Fruit fly (Drosophila melanogaster) Kc167 (cell line): ENCODE data around the gene CG12728.

Experiments
- Myc ChIP-seq: fragments of >200 bp; optimal IDR thresholded peaks from 2 replicates; lab custom pipeline; 2017; ENCODE audit warnings: missing external identifiers
- insv ChIP-seq: fragments of >200 bp; optimal IDR thresholded peaks from 3 replicates; lab custom pipeline; 2018; ENCODE audit warnings: missing external identifiers
- psq ChIP-seq: fragments of >200 bp; optimal IDR thresholded peaks from 2 replicates; lab custom pipeline; 2017; ENCODE audit warnings: missing external identifiers

DNA sequence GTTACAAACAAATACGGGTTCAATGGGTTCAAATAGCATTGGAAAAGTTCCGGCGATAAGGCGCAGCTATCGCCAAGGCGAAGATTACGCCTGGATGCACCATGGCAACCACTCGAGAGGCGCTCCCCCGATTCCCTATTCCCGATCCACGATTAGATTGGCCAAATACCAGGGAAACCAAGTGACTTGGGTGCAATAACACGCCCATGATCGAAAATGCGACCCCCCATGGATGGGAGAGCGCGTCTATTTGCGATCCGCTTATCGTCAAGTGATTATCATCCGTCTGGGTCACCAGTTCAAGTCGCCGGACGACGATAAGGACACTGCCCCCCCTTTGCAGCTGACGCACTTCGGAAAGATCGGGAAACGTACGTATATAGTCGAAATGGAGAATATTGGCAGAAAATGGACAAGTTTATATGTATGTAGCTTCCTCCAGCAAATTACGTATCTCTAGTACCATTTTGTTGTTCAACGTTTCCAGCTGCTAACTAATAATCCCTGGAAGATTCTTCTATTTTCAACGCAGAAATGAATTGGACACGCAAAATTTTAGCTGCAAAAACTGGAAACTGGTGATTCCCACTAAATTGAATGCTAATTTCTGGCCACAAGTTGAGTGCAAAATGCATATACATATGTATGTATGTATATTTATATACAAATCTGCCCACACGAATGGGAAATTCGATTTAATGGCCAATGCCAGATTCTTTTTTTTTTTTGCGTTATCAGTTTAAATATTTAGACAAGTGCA, 27.2 kb upstream of the CG12728 start:
- no peak for TF ChIP-seq insv (lab: Kevin White, UChicago)
- no peak for TF ChIP-seq psq (lab: Kevin White, UChicago)
- TF ChIP-seq Myc (lab: Kevin White, UChicago) = no peak
